Worm (Caenorhabditis elegans) whole organism, young adult: Measurements from ENCODE around the gene efn-3.

Experiments
- B0019.2 ChIP-seq: fragments of 200-800 bp; sonication (Bioruptor generic); conservative IDR thresholded peaks from 2 replicates; pipeline ENCODE4 v1.3.6; 2022; ENCODE audit warnings: missing genetic modification reagents, missing genetic modification characterization, missing compliant biosample characterization
- B0261.1 ChIP-seq: sonication (generic microtip); optimal IDR thresholded peaks from 2 replicates; lab custom pipeline; 2016; ENCODE audit warnings: mild to moderate bottlenecking, missing genetic modification characterization, moderate library complexity, missing compliant biosample characterization
- D2030.7 ChIP-seq: fragments of 200-800 bp; sonication (Bioruptor generic); IDR thresholded peaks from 2 replicates; pipeline ENCODE4 v1.3.6; 2022; ENCODE audit warnings: missing genetic modification reagents, missing genetic modification characterization, missing compliant biosample characterization
- F23B12.7 ChIP-seq: sonication (generic microtip); optimal IDR thresholded peaks from 2 replicates; lab custom pipeline; 2017; ENCODE audit warnings: missing genetic modification characterization, mild to moderate bottlenecking, missing compliant biosample characterization, antibody characterized with exemption, moderate library complexity; ENCODE audit not compliant: insufficient read depth
- F33H1.4 ChIP-seq: fragments of 200-800 bp; sonication (Bioruptor generic); IDR thresholded peaks from 2 replicates; pipeline ENCODE4 v1.3.6; 2022; ENCODE audit warnings: missing genetic modification reagents, missing genetic modification characterization, missing compliant biosample characterization
- akir-1 ChIP-seq: fragments of 200-800 bp; sonication (Bioruptor generic); optimal IDR thresholded peaks from 2 replicates; lab custom pipeline; 2018; ENCODE audit warnings: mild to moderate bottlenecking, missing genetic modification characterization, moderate library complexity, missing compliant biosample characterization
- aptf-3 ChIP-seq: fragments of 200-800 bp; sonication (Bioruptor generic); IDR thresholded peaks from 2 replicates; pipeline ENCODE4 v1.3.6; 2022; ENCODE audit warnings: missing genetic modification characterization, missing compliant biosample characterization
- die-1 ChIP-seq: sonication (generic microtip); optimal IDR thresholded peaks from 2 replicates; lab custom pipeline; 2016; ENCODE audit warnings: missing genotype, mild to moderate bottlenecking, missing genetic modification characterization, missing compliant biosample characterization
- hmg-20 ChIP-seq: fragments of 200-800 bp; sonication (Bioruptor generic); IDR thresholded peaks from 2 replicates; pipeline ENCODE4 v1.3.6; 2022; ENCODE audit warnings: missing genetic modification reagents, missing genetic modification characterization, missing compliant biosample characterization
- lin-40 ChIP-seq: sonication (generic microtip); optimal IDR thresholded peaks from 2 replicates; lab custom pipeline; 2016; ENCODE audit warnings: missing genetic modification characterization, mild to moderate bottlenecking, missing compliant biosample characterization, missing genotype, missing genetic modification reagents
- madf-3 ChIP-seq: fragments of 200-800 bp; sonication (Bioruptor generic); IDR thresholded peaks from 2 replicates; pipeline ENCODE4 v1.3.6; 2022; ENCODE audit warnings: missing genetic modification reagents, missing genetic modification characterization, missing compliant biosample characterization
- pha-4 ChIP-seq: fragments of 150-350 bp; sonication (generic microtip); optimal IDR thresholded peaks from 2 replicates; lab custom pipeline; 2014; ENCODE audit warnings: missing biosample characterization, missing genetic modification reagents, missing genetic modification characterization
- rcor-1 ChIP-seq: fragments of 200-800 bp; sonication (Bioruptor generic); IDR thresholded peaks from 2 replicates; pipeline ENCODE4 v1.3.6; 2022; ENCODE audit warnings: missing genetic modification reagents, missing genetic modification characterization, missing compliant biosample characterization
- ztf-25 ChIP-seq: fragments of 200-800 bp; sonication (Bioruptor generic); IDR thresholded peaks from 2 replicates; pipeline ENCODE4 v1.3.6; 2022; ENCODE audit warnings: missing genetic modification reagents, missing genetic modification characterization, missing compliant biosample characterization

ce11 chrX:13506043-13506442, 28.8 kb upstream of the efn-3 start:
- TF ChIP-seq pha-4 (no peak), die-1 (tag; lab: Kevin White, UChicago) (no peak), F33H1.4 (GFP tag; lab: Robert Waterston, UW) (no peak), B0261.1 (tag; lab: Kevin White, UChicago) (no peak), hmg-20 (GFP tag; lab: Robert Waterston, UW) (no peak), B0019.2 (GFP tag; lab: Robert Waterston, UW) (no peak), lin-40 (tag; lab: Kevin White, UChicago) (no peak), ztf-25 (GFP tag; lab: Robert Waterston, UW) (no peak), D2030.7 (GFP tag; lab: Robert Waterston, UW) (no peak), rcor-1 (GFP tag; lab: Robert Waterston, UW) (no peak), akir-1 (GFP tag; lab: Kevin White, UChicago) (no peak), F23B12.7 (tag; lab: Kevin White, UChicago) (no peak), aptf-3 (GFP tag; lab: Robert Waterston, UW) (no peak), madf-3 (GFP tag; lab: Robert Waterston, UW) (no peak)
